Worm (Caenorhabditis elegans) whole organism, late embryonic: ENCODE data around the gene arx-6.

Experiments
- ceh-24 ChIP-seq: sonication (generic microtip); optimal IDR thresholded peaks from 2 replicates; lab custom pipeline; 2016; ENCODE audit warnings: mild to moderate bottlenecking, missing genetic modification characterization, missing compliant biosample characterization
- ceh-45 ChIP-seq: fragments of 200-800 bp; sonication (Bioruptor generic); IDR thresholded peaks from 2 replicates; pipeline ENCODE4 v1.3.6; 2022; ENCODE audit warnings: missing genetic modification reagents, missing genetic modification characterization, missing compliant biosample characterization
- ceh-9 ChIP-seq: sonication (generic microtip); optimal IDR thresholded peaks from 2 replicates; lab custom pipeline; 2016; ENCODE audit warnings: mild to moderate bottlenecking, missing genetic modification characterization, inconsistent platforms, missing compliant biosample characterization
- dmd-4 ChIP-seq: sonication (generic microtip); optimal IDR thresholded peaks from 2 replicates; lab custom pipeline; 2016; ENCODE audit warnings: borderline replicate concordance, missing genetic modification characterization, missing compliant biosample characterization
- elt-2 ChIP-seq: sonication (generic microtip); optimal IDR thresholded peaks from 2 replicates; lab custom pipeline; 2016; ENCODE audit warnings: missing genetic modification reagents, missing genetic modification characterization, missing compliant biosample characterization
- pag-3 ChIP-seq: sonication (generic microtip); optimal IDR thresholded peaks from 2 replicates; lab custom pipeline; 2016; ENCODE audit warnings: missing compliant biosample characterization, missing genetic modification characterization, borderline replicate concordance
- pat-9 ChIP-seq: fragments of 200-800 bp; sonication (Bioruptor generic); optimal IDR thresholded peaks from 2 replicates; lab custom pipeline; 2018; ENCODE audit warnings: mild to moderate bottlenecking, missing genetic modification characterization, moderate library complexity, missing compliant biosample characterization
- pros-1 ChIP-seq: fragments of 150-350 bp; optimal IDR thresholded peaks from 2 replicates; lab custom pipeline; 2014; ENCODE audit warnings: missing biosample characterization, missing genetic modification reagents, missing genetic modification characterization

- TF ChIP-seq ceh-45: no peak
- no peak for TF ChIP-seq pat-9 (tag; lab: Kevin White, UChicago)
- TF ChIP-seq elt-2: no peak
- no peak for TF ChIP-seq ceh-9 (tag; lab: Kevin White, UChicago)
- TF ChIP-seq dmd-4 (tag; lab: Kevin White, UChicago): no peak
- no peak for TF ChIP-seq ceh-24 (tag; lab: Kevin White, UChicago)
- no peak for TF ChIP-seq pros-1 (tag; lab: Kevin White, UChicago)
- TF ChIP-seq pag-3 (tag; lab: Kevin White, UChicago): no peak
Observed at ce11 chrIII:4917960-4918712, 39.7 kb downstream of the arx-6 start, which contains the start of gene rpb-8.
